Worm (Caenorhabditis elegans) whole organism, L1 larva: ENCODE results near the gene phf-15.

ENCODE experiments used
- fos-1 ChIP-seq: fragments of 150-350 bp; optimal IDR thresholded peaks from 2 replicates; lab custom pipeline; 2014; ENCODE audit warnings: missing biosample characterization, missing genetic modification characterization
- lin-39 ChIP-seq: fragments of 150-350 bp; optimal IDR thresholded peaks from 2 replicates; lab custom pipeline; 2014; ENCODE audit warnings: missing biosample characterization, missing genetic modification reagents, missing genetic modification characterization
- nhr-77 ChIP-seq: fragments of 150-350 bp; optimal IDR thresholded peaks from 2 replicates; lab custom pipeline; 2014; ENCODE audit warnings: missing biosample characterization, missing genetic modification characterization

ce11 chrIII:3273141-3273540 lies 49.5 kb upstream of the phf-15 start:
- TF ChIP-seq nhr-77 (tag; lab: Kevin White, UChicago) (no peak), fos-1 (tag; lab: Kevin White, UChicago) (no peak), lin-39 (tag; lab: Kevin White, UChicago) (no peak)
